Worm (Caenorhabditis elegans): ENCODE data around the gene pacl-1.

DNA sequence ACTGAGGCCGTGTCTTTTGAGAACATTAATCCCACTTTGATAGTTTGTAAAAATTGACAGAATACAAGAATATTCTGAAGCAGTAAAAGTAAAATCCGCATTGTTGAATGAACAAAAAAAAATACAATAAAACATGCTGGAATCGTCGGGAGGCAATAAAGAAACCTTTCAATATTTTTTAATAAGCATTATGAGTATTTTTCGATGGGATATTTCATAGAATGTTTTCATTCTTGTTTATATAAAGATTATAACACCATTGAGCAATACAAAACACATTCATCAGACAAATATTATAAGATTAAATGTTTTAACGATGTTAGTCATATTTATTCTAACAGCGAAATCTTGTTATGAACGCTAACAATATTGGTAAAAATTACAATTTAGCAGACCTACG, 21.6 kb downstream of the pacl-1 start, which contains the start of gene gcy-20:
- TF ChIP-seq tbx-2 (tag; optimal IDR thresholded peaks at IDR 0.05), result no peak
- TF ChIP-seq ceh-2 (tag; optimal IDR thresholded peaks at IDR 0.05), result no peak
- TF ChIP-seq K09A11.1 (tag; optimal IDR thresholded peaks at IDR 0.05; ENCODE audit: insufficient read depth), result no peak
- TF ChIP-seq ceh-6 (GFP tag; optimal IDR thresholded peaks at IDR 0.05), result no peak

Data from whole organism, late embryonic.